Worm (Caenorhabditis elegans) whole organism, L2 larva: Measurements from ENCODE around the gene tbb-1.

Experiments
- aly-2 ChIP-seq: fragments of 150-350 bp; optimal IDR thresholded peaks from 2 replicates; lab custom pipeline; 2014; ENCODE audit warnings: missing biosample characterization, missing genetic modification characterization
- blmp-1 ChIP-seq: sonication (generic microtip); optimal IDR thresholded peaks from 2 replicates; lab custom pipeline; 2017; ENCODE audit warnings: missing genetic modification characterization, mild to moderate bottlenecking, missing compliant biosample characterization, antibody characterized with exemption, moderate library complexity; ENCODE audit not compliant: insufficient read depth
- elt-1 ChIP-seq: fragments of 150-350 bp; optimal IDR thresholded peaks from 2 replicates; lab custom pipeline; 2014; ENCODE audit warnings: missing biosample characterization, missing genetic modification characterization
- lin-13 ChIP-seq: fragments of 150-350 bp; optimal IDR thresholded peaks from 2 replicates; lab custom pipeline; 2014; ENCODE audit warnings: missing biosample characterization, missing genetic modification reagents, missing genetic modification characterization
- lin-39 ChIP-seq: fragments of 150-350 bp; optimal IDR thresholded peaks from 2 replicates; lab custom pipeline; 2014; ENCODE audit warnings: missing biosample characterization, missing genetic modification reagents, missing genetic modification characterization
- mab-5 ChIP-seq: fragments of 150-350 bp; optimal IDR thresholded peaks from 2 replicates; lab custom pipeline; 2014; ENCODE audit warnings: missing biosample characterization, missing genetic modification characterization
- mdl-1 ChIP-seq, 2 experiments: fragments of 150-350 bp in 1 of 2; sonication (generic microtip) in 1 of 2; optimal IDR thresholded peaks; 2 replicates each; lab custom pipeline; 2017; ENCODE audit warnings: missing biosample characterization in 2 of 2, missing genetic modification characterization in 2 of 2
- nhr-11 ChIP-seq: fragments of 150-350 bp; optimal IDR thresholded peaks from 2 replicates; lab custom pipeline; 2014; ENCODE audit warnings: missing biosample characterization, missing genetic modification characterization
- nhr-12 ChIP-seq: fragments of 150-350 bp; optimal IDR thresholded peaks from 2 replicates; lab custom pipeline; 2014; ENCODE audit warnings: missing biosample characterization, missing genetic modification characterization
- nhr-237 ChIP-seq: fragments of 150-350 bp; optimal IDR thresholded peaks from 2 replicates; lab custom pipeline; 2014; ENCODE audit warnings: missing biosample characterization, missing genetic modification characterization
- snpc-4 ChIP-seq: fragments of 150-350 bp; optimal IDR thresholded peaks from 2 replicates; lab custom pipeline; 2014; ENCODE audit warnings: missing biosample characterization, missing genetic modification characterization
- unc-55 ChIP-seq: fragments of 150-350 bp; sonication (generic microtip); optimal IDR thresholded peaks from 3 replicates; lab custom pipeline; 2014; ENCODE audit warnings: missing biosample characterization, missing genetic modification reagents, missing genetic modification characterization
- unc-62 ChIP-seq: fragments of 150-350 bp; optimal IDR thresholded peaks from 2 replicates; lab custom pipeline; 2014; ENCODE audit warnings: missing biosample characterization, missing genetic modification reagents, missing genetic modification characterization
- ztf-11 ChIP-seq: sonication (generic microtip); optimal IDR thresholded peaks from 2 replicates; lab custom pipeline; 2017; ENCODE audit warnings: missing biosample characterization, missing genetic modification characterization

DNA sequence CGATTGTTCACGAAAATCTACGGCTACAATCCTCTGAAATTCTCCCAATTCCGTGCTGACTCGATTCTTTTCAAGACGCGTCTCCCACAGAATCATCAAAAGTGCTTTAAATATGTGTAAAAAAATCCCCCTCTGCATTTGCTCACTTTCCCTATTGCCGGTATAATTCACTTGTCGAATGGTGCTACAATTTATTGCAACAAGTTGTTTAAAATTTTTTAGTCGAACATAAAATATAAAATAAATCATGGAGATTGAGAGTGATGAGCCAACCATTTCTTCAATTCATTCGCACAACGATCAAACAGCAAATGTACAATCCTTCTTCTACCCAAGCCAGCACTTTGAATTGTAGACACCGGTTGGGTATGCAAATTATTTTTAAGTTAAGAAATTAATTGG is 4.2 kb upstream of the tbb-1 start:
- TF ChIP-seq lin-39 (no peak), nhr-237 (tag; lab: Kevin White, UChicago) (no peak), nhr-12 (tag; lab: Kevin White, UChicago) (no peak), unc-62 (no peak), nhr-11 (no peak), aly-2 (tag; lab: Kevin White, UChicago) (no peak), mdl-1 (tag; optimal IDR thresholded peaks at IDR 0.05; lab: Kevin White, UChicago) (no peak), ztf-11 (no peak), elt-1 (tag; lab: Kevin White, UChicago) (no peak), blmp-1 (tag; lab: Kevin White, UChicago) (no peak), snpc-4 (tag; lab: Kevin White, UChicago) (no peak), lin-13 (GFP tag; lab: Kevin White, UChicago) (no peak), mab-5 (no peak), unc-55 (GFP tag; lab: Kevin White, UChicago) (no peak)
